Worm (Caenorhabditis elegans) whole organism, late embryonic: ENCODE data around the gene F16G10.10.

Experiments
- F13H6.1 ChIP-seq: sonication (generic microtip); optimal IDR thresholded peaks from 2 replicates; lab custom pipeline; 2016; ENCODE audit warnings: missing genetic modification characterization, missing compliant biosample characterization
- Y22D7AL.16 ChIP-seq: sonication (generic microtip); optimal IDR thresholded peaks from 2 replicates; lab custom pipeline; 2016; ENCODE audit warnings: missing genetic modification characterization, missing compliant biosample characterization
- hlh-30 ChIP-seq: sonication (generic microtip); optimal IDR thresholded peaks from 2 replicates; lab custom pipeline; 2017; ENCODE audit warnings: antibody characterized with exemption, missing genetic modification characterization, missing compliant biosample characterization; ENCODE audit not compliant: insufficient read depth
- madf-2 ChIP-seq: sonication (generic microtip); optimal IDR thresholded peaks from 2 replicates; lab custom pipeline; 2017; ENCODE audit warnings: missing genetic modification characterization, missing compliant biosample characterization
- pag-3 ChIP-seq: sonication (generic microtip); optimal IDR thresholded peaks from 2 replicates; lab custom pipeline; 2016; ENCODE audit warnings: missing compliant biosample characterization, missing genetic modification characterization, borderline replicate concordance
- pax-1 ChIP-seq: fragments of 150-350 bp; optimal IDR thresholded peaks from 2 replicates; lab custom pipeline; 2014; ENCODE audit warnings: missing biosample characterization, missing genetic modification characterization
- ttx-3 ChIP-seq: sonication (generic microtip); optimal IDR thresholded peaks from 2 replicates; lab custom pipeline; 2016; ENCODE audit warnings: missing genetic modification reagents, missing genetic modification characterization, missing compliant biosample characterization
- unc-86 ChIP-seq: sonication (generic microtip); optimal IDR thresholded peaks from 2 replicates; lab custom pipeline; 2016; ENCODE audit warnings: missing genetic modification characterization, missing compliant biosample characterization

DNA sequence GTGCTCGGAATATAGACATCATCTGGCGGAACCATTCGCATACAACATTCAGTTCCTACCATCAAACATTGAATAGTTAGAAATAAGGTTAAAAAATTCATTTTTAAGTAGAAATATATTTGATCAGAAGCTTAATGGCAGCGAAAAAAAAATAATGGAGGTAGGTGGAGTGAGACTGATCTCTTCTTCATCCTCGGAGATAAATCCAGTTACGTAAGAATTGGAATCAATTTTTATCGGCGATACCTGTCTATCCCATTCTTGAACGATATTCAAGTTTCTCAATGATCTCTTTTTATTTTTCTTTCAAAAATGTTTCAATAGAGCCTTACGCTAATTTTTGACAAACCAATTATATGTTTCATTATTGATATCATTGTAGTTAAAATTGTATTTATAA is 5.3 kb downstream of the F16G10.10 start, which contains the start of gene F16G10.9:
- TF ChIP-seq unc-86 (tag; lab: Kevin White, UChicago) (no peak), madf-2 (tag; lab: Kevin White, UChicago) (no peak), Y22D7AL.16 (tag; lab: Kevin White, UChicago) (no peak), pag-3 (tag; lab: Kevin White, UChicago) (no peak), pax-1 (tag; lab: Kevin White, UChicago) (no peak), hlh-30 (tag; lab: Kevin White, UChicago) (no peak), F13H6.1 (tag; lab: Kevin White, UChicago) (no peak), ttx-3 (tag; lab: Kevin White, UChicago) (no peak)
